Worm (Caenorhabditis elegans) whole organism, late embryonic: ENCODE measurements around the gene gcn-2.

Experiments used
- ama-1 ChIP-seq: fragments of 150-350 bp; optimal IDR thresholded peaks from 2 replicates; lab custom pipeline; 2014
- dmd-4 ChIP-seq: sonication (generic microtip); optimal IDR thresholded peaks from 2 replicates; lab custom pipeline; 2016; ENCODE audit warnings: borderline replicate concordance, missing genetic modification characterization, missing compliant biosample characterization
- nhr-11 ChIP-seq: fragments of 150-350 bp; optimal IDR thresholded peaks from 2 replicates; lab custom pipeline; 2014; ENCODE audit warnings: missing biosample characterization, missing genetic modification characterization
- syd-9 ChIP-seq: sonication (generic microtip); optimal IDR thresholded peaks from 2 replicates; lab custom pipeline; 2016; ENCODE audit warnings: mild to moderate bottlenecking, missing genetic modification characterization, moderate library complexity, missing compliant biosample characterization

- TF ChIP-seq dmd-4 (tag; lab: Kevin White, UChicago) (no peak), ama-1 (lab: Kevin White, UChicago) (no peak), nhr-11 (tag; lab: Kevin White, UChicago) (no peak), syd-9 (no peak)
These were observed 7.6 kb upstream of the gcn-2 start for ce11 chrII:13076301-13076916.
